Fruit fly (Drosophila melanogaster) whole organism, embryonic: Measurements from ENCODE around the gene CG6901.

Experiments used
- CG10959 ChIP-seq: fragments of 200-800 bp; sonication (Bioruptor generic); IDR thresholded peaks from 2 replicates; pipeline ENCODE4 v1.3.6; 2022; ENCODE audit warnings: missing biosample characterization, missing genetic modification characterization
- CG14050 ChIP-seq: fragments of 200-800 bp; sonication (Bioruptor generic); IDR thresholded peaks from 3 replicates; pipeline ENCODE4 v1.3.6; 2022; ENCODE audit warnings: missing biosample characterization, missing genetic modification characterization
- CG15011 ChIP-seq: fragments of 200-800 bp; sonication (Bioruptor generic); optimal IDR thresholded peaks from 3 replicates; lab custom pipeline; 2018; ENCODE audit warnings: missing biosample characterization, mild to moderate bottlenecking, missing genetic modification characterization
- CG16815 ChIP-seq: fragments of 200-800 bp; sonication (Bioruptor generic); optimal IDR thresholded peaks from 3 replicates; lab custom pipeline; 2017; ENCODE audit warnings: missing biosample characterization, mild to moderate bottlenecking, missing genetic modification characterization
- CG17186 ChIP-seq: fragments of 200-800 bp; sonication (Bioruptor generic); optimal IDR thresholded peaks from 3 replicates; lab custom pipeline; 2017; ENCODE audit warnings: missing biosample characterization, missing genetic modification reagents, missing genetic modification characterization
- CG32767 ChIP-seq: fragments of 200-800 bp; sonication (Bioruptor generic); IDR thresholded peaks from 2 replicates; pipeline ENCODE4 v1.3.6; 2022; ENCODE audit warnings: missing biosample characterization, missing genetic modification characterization
- CG33213 ChIP-seq: fragments of 200-800 bp; sonication (Bioruptor generic); optimal IDR thresholded peaks from 3 replicates; lab custom pipeline; 2016; ENCODE audit warnings: missing biosample characterization, missing genetic modification characterization
- CG3726 ChIP-seq: fragments of 200-800 bp; sonication (Bioruptor generic); IDR thresholded peaks from 3 replicates; pipeline ENCODE4, ENCODE4 v1.3.6; 2022; ENCODE audit warnings: missing biosample characterization, missing genetic modification characterization
- CG4707 ChIP-seq: fragments of 200-800 bp; sonication (Bioruptor generic); optimal IDR thresholded peaks from 2 replicates; lab custom pipeline; 2018; ENCODE audit warnings: missing biosample characterization, mild to moderate bottlenecking, missing genetic modification characterization, moderate library complexity
- CG6813 ChIP-seq: fragments of 200-800 bp; sonication (Bioruptor generic); optimal IDR thresholded peaks from 2 replicates; lab custom pipeline; 2017; ENCODE audit warnings: missing biosample characterization, missing genetic modification characterization, mild to moderate bottlenecking, moderate library complexity, missing genetic modification reagents
- CG7786 ChIP-seq: fragments of 200-800 bp; sonication (Bioruptor generic); optimal IDR thresholded peaks from 2 replicates; lab custom pipeline; 2016; ENCODE audit warnings: missing biosample characterization, missing genetic modification characterization
- CG7839 ChIP-seq: fragments of 200-800 bp; sonication (Bioruptor generic); optimal IDR thresholded peaks from 3 replicates; lab custom pipeline; 2018; ENCODE audit warnings: missing biosample characterization, mild to moderate bottlenecking, missing genetic modification characterization, moderate library complexity
- CG7987 ChIP-seq: fragments of 200-800 bp; sonication (Bioruptor generic); optimal IDR thresholded peaks from 2 replicates; lab custom pipeline; 2018; ENCODE audit warnings: missing biosample characterization, mild to moderate bottlenecking, missing genetic modification characterization, moderate library complexity
- CG8281 ChIP-seq: fragments of 200-800 bp; sonication (Bioruptor generic); optimal IDR thresholded peaks from 2 replicates; lab custom pipeline; 2018; ENCODE audit warnings: missing biosample characterization, mild to moderate bottlenecking, missing genetic modification characterization, moderate library complexity
- CG9727 ChIP-seq: fragments of 200-800 bp; sonication (Bioruptor generic); optimal IDR thresholded peaks from 3 replicates; lab custom pipeline; 2017; ENCODE audit warnings: missing biosample characterization, mild to moderate bottlenecking, missing genetic modification characterization
- D19B ChIP-seq: fragments of 200-800 bp; sonication (Bioruptor generic); optimal IDR thresholded peaks from 2 replicates; lab custom pipeline; 2017; ENCODE audit warnings: missing biosample characterization, mild to moderate bottlenecking, missing genetic modification characterization
- Dip3 ChIP-seq: fragments of 200-800 bp; sonication (Bioruptor generic); optimal IDR thresholded peaks from 3 replicates; lab custom pipeline; 2016; ENCODE audit warnings: missing biosample characterization, missing genetic modification characterization
- Doc3 ChIP-seq: fragments of 200-800 bp; sonication (Bioruptor generic); IDR thresholded peaks from 3 replicates; pipeline ENCODE4 v1.3.6; 2022; ENCODE audit warnings: missing biosample characterization, missing genetic modification characterization; ENCODE audit not compliant: partially characterized antibody
- Dp ChIP-seq: fragments of 200-800 bp; sonication (Bioruptor generic); optimal IDR thresholded peaks from 2 replicates; lab custom pipeline; 2018; ENCODE audit warnings: missing biosample characterization, mild to moderate bottlenecking, missing genetic modification characterization, moderate library complexity
- E2f2 ChIP-seq: fragments of 200-800 bp; sonication (Bioruptor generic); IDR thresholded peaks from 2 replicates; pipeline ENCODE4 v1.3.6; 2022; ENCODE audit warnings: missing biosample characterization, missing genetic modification characterization
- Gsc ChIP-seq: fragments of 200-800 bp; sonication (Bioruptor generic); IDR thresholded peaks from 2 replicates; pipeline ENCODE4 v1.3.6; 2022; ENCODE audit warnings: missing biosample characterization, missing genetic modification characterization
- HHEX ChIP-seq: fragments of 200-800 bp; sonication (Bioruptor generic); optimal IDR thresholded peaks from 3 replicates; lab custom pipeline; 2017; ENCODE audit warnings: missing biosample characterization, mild to moderate bottlenecking, missing genetic modification characterization, missing genetic modification reagents
- HLH4C ChIP-seq: fragments of 200-800 bp; sonication (Bioruptor generic); IDR thresholded peaks from 3 replicates; pipeline ENCODE4 v1.3.6; 2022; ENCODE audit warnings: missing biosample characterization, missing genetic modification characterization; ENCODE audit not compliant: partially characterized antibody
- HLHmδ ChIP-seq: fragments of 200-800 bp; sonication (Bioruptor generic); optimal IDR thresholded peaks from 2 replicates; lab custom pipeline; 2018; ENCODE audit warnings: missing biosample characterization, mild to moderate bottlenecking, missing genetic modification characterization, moderate library complexity
- Hr3 ChIP-seq: fragments of 200-800 bp; sonication (Bioruptor generic); optimal IDR thresholded peaks from 3 replicates; lab custom pipeline; 2016; ENCODE audit warnings: missing biosample characterization, missing genetic modification characterization
- Kr ChIP-seq: fragments of 200-800 bp; sonication (Bioruptor generic); optimal IDR thresholded peaks from 2 replicates; lab custom pipeline; 2017; ENCODE audit warnings: missing biosample characterization, mild to moderate bottlenecking, missing genetic modification characterization
- Meics ChIP-seq: fragments of 200-800 bp; sonication (Bioruptor generic); optimal IDR thresholded peaks from 2 replicates; lab custom pipeline; 2017; ENCODE audit warnings: missing biosample characterization, mild to moderate bottlenecking, missing genetic modification characterization
- NC2β ChIP-seq: fragments of 200-800 bp; sonication (Bioruptor generic); optimal IDR thresholded peaks from 2 replicates; lab custom pipeline; 2016; ENCODE audit warnings: missing biosample characterization, missing genetic modification characterization
- Nf-YC ChIP-seq: fragments of 200-800 bp; optimal IDR thresholded peaks from 3 replicates; lab custom pipeline; 2019; ENCODE audit warnings: missing biosample characterization, mild to moderate bottlenecking, missing genetic modification characterization, moderate library complexity
- Poxn ChIP-seq: fragments of 200-800 bp; sonication (Bioruptor generic); IDR thresholded peaks from 2 replicates; pipeline ENCODE4 v1.3.6; 2022; ENCODE audit warnings: missing biosample characterization, missing genetic modification characterization
- Rfx ChIP-seq: fragments of 200-800 bp; sonication (Bioruptor generic); IDR thresholded peaks from 2 replicates; pipeline ENCODE4 v1.3.6; 2022; ENCODE audit warnings: missing biosample characterization, missing genetic modification characterization
- cato ChIP-seq: fragments of 200-800 bp; sonication (Bioruptor generic); optimal IDR thresholded peaks from 2 replicates; lab custom pipeline; 2016; ENCODE audit warnings: missing biosample characterization, missing genetic modification characterization, borderline replicate concordance
- crp ChIP-seq, 2 experiments: fragments of 200-800 bp; sonication (Bioruptor generic); optimal IDR thresholded peaks; 2 replicates in 1 of 2; 3 replicates in 1 of 2; lab custom pipeline; 2017; ENCODE audit warnings: missing biosample characterization in 2 of 2, missing genetic modification characterization in 2 of 2, mild to moderate bottlenecking in 1 of 2, moderate library complexity in 1 of 2
- da ChIP-seq: fragments of 200-800 bp; sonication (Bioruptor generic); optimal IDR thresholded peaks from 2 replicates; lab custom pipeline; 2016; ENCODE audit warnings: missing biosample characterization, missing genetic modification characterization
- ems ChIP-seq: fragments of 200-800 bp; sonication (Bioruptor generic); optimal IDR thresholded peaks from 3 replicates; lab custom pipeline; 2016; ENCODE audit warnings: missing biosample characterization, missing genetic modification characterization
- eve ChIP-seq, 2 experiments: fragments of >200 bp; optimal IDR thresholded peaks; 2 replicates each; lab custom pipeline; 2017; ENCODE audit warnings: missing biosample characterization in 2 of 2, missing genetic modification characterization in 2 of 2
- gt ChIP-seq: fragments of 200-800 bp; sonication (Bioruptor generic); IDR thresholded peaks from 2 replicates; pipeline ENCODE4 v1.3.6; 2022; ENCODE audit warnings: missing biosample characterization, missing genetic modification characterization
- h ChIP-seq: fragments of >200 bp; optimal IDR thresholded peaks from 2 replicates; lab custom pipeline; 2017
- jigr1 ChIP-seq: fragments of 200-800 bp; sonication (Bioruptor generic); IDR thresholded peaks from 3 replicates; pipeline ENCODE4 v1.3.6; 2022; ENCODE audit warnings: missing biosample characterization, missing genetic modification characterization
- kay ChIP-seq: fragments of 200-800 bp; sonication (Bioruptor generic); optimal IDR thresholded peaks from 2 replicates; lab custom pipeline; 2016; ENCODE audit warnings: missing biosample characterization, missing genetic modification characterization
- lbe ChIP-seq: fragments of 200-800 bp; sonication (Bioruptor generic); optimal IDR thresholded peaks from 2 replicates; lab custom pipeline; 2016; ENCODE audit warnings: missing biosample characterization, mild to moderate bottlenecking, missing genetic modification characterization
- nerfin-1 ChIP-seq: fragments of 200-800 bp; sonication (Bioruptor generic); optimal IDR thresholded peaks from 3 replicates; lab custom pipeline; 2019; ENCODE audit warnings: missing biosample characterization, mild to moderate bottlenecking, missing genetic modification characterization, moderate library complexity
- oc ChIP-seq: fragments of 200-800 bp; sonication (Bioruptor generic); optimal IDR thresholded peaks from 2 replicates; lab custom pipeline; 2018; ENCODE audit warnings: missing biosample characterization, mild to moderate bottlenecking, missing genetic modification characterization, moderate library complexity
- pnt ChIP-seq: fragments of 200-800 bp; sonication (Bioruptor generic); optimal IDR thresholded peaks from 3 replicates; lab custom pipeline; 2016; ENCODE audit warnings: missing biosample characterization, missing genetic modification characterization
- sim ChIP-seq: fragments of 200-800 bp; sonication (Bioruptor generic); IDR thresholded peaks from 2 replicates; pipeline ENCODE4 v1.3.6; 2022; ENCODE audit warnings: missing biosample characterization, missing genetic modification characterization
- sima ChIP-seq: fragments of 200-800 bp; sonication (Bioruptor generic); optimal IDR thresholded peaks from 2 replicates; lab custom pipeline; 2016; ENCODE audit warnings: missing biosample characterization, missing genetic modification characterization
- stwl ChIP-seq: fragments of 200-800 bp; sonication (Bioruptor generic); optimal IDR thresholded peaks from 3 replicates; lab custom pipeline; 2018; ENCODE audit warnings: missing biosample characterization, mild to moderate bottlenecking, missing genetic modification characterization, moderate library complexity
- tgo ChIP-seq: fragments of 200-800 bp; sonication (Bioruptor generic); IDR thresholded peaks from 3 replicates; pipeline ENCODE4 v1.3.6; 2022; ENCODE audit warnings: missing biosample characterization, missing genetic modification characterization
- ttk ChIP-seq: fragments of 200-800 bp; sonication (Bioruptor generic); IDR thresholded peaks from 2 replicates; pipeline ENCODE4 v2.1.2; 2022; ENCODE audit warnings: missing biosample characterization, missing genetic modification characterization
- tx ChIP-seq: fragments of 200-800 bp; sonication (Bioruptor generic); optimal IDR thresholded peaks from 2 replicates; lab custom pipeline; 2016; ENCODE audit warnings: missing biosample characterization, missing genetic modification characterization
- vfl ChIP-seq: fragments of 200-800 bp; sonication (Bioruptor generic); optimal IDR thresholded peaks from 2 replicates; lab custom pipeline; 2016; ENCODE audit warnings: missing biosample characterization, missing genetic modification characterization

CG6901 gene

dm6 chr3R:16331809-16332343, 8.7 kb downstream of the CG6901 start (continued):
- no peak for TF ChIP-seq D19B (GFP tag; lab: Kevin White, UChicago)
- TF ChIP-seq CG15011 (GFP tag; lab: Kevin White, UChicago): peak; percentile 52
- peak; percentile 62; the same call in 1 of the 2 replicates for TF ChIP-seq Rfx (GFP tag; lab: Robert Waterston, UW)
- no peak for TF ChIP-seq Hr3 (GFP tag; lab: Kevin White, UChicago)
- peak; percentile 62 for TF ChIP-seq cato (GFP tag; lab: Kevin White, UChicago)
- peak; percentile 67 for TF ChIP-seq nerfin-1 (tag; lab: Kevin White, UChicago)
- TF ChIP-seq CG32767 (GFP tag; lab: Robert Waterston, UW): 0 out of 2 replicates have a peak, but pooled peaks have one; percentile 31
- peak; percentile 61 for TF ChIP-seq Meics (GFP tag; lab: Kevin White, UChicago)
- TF ChIP-seq CG6813: peak; percentile 86
- TF ChIP-seq h (lab: Kevin White, UChicago): no peak
- no peak for TF ChIP-seq sima (GFP tag; lab: Kevin White, UChicago)
- peak; percentile 39 for TF ChIP-seq lbe
- TF ChIP-seq Dip3: no peak
- TF ChIP-seq CG4707 (GFP tag; lab: Kevin White, UChicago): peak; percentile 74
- no peak for TF ChIP-seq ttk (GFP tag; lab: Robert Waterston, UW)
- TF ChIP-seq kay (GFP tag; lab: Kevin White, UChicago): peak; percentile 59
- TF ChIP-seq stwl: no peak
- peak; percentile 4 for TF ChIP-seq pnt (GFP tag; lab: Kevin White, UChicago)
- TF ChIP-seq Nf-YC (tag; lab: Kevin White, UChicago): no peak
- peak; percentile 22 for TF ChIP-seq CG7839 (tag; lab: Kevin White, UChicago)
- TF ChIP-seq Gsc (GFP tag; lab: Robert Waterston, UW): no peak
- no peak for TF ChIP-seq tgo (GFP tag; lab: Robert Waterston, UW)
- TF ChIP-seq HHEX (GFP tag; lab: Kevin White, UChicago): peak; percentile 58
- TF ChIP-seq sim (GFP tag; lab: Robert Waterston, UW): peak; percentile 61; the same call in 1 of the 2 replicates
- peak; percentile 73 for TF ChIP-seq CG9727 (GFP tag; lab: Kevin White, UChicago)
- TF ChIP-seq NC2β (GFP tag; lab: Kevin White, UChicago): peak; percentile 39
- no peak for TF ChIP-seq eve (GFP tag; optimal IDR thresholded peaks at IDR 0.05; lab: Kevin White, UChicago)
- TF ChIP-seq CG8281: peak; percentile 39
- no peak for TF ChIP-seq da
- TF ChIP-seq HLHmδ (GFP tag; lab: Kevin White, UChicago): peak; percentile 73
- peak; percentile 73 for TF ChIP-seq CG33213 (GFP tag; lab: Kevin White, UChicago)
- no peak for TF ChIP-seq CG10959 (GFP tag; lab: Robert Waterston, UW)
- TF ChIP-seq tx: peak; percentile 23
- peak in 1 of 2 experiments; percentile 17 for TF ChIP-seq crp (GFP tag; optimal IDR thresholded peaks at IDR 0.05; lab: Kevin White, UChicago)
- TF ChIP-seq CG7987 (GFP tag; lab: Kevin White, UChicago): peak; percentile 48
- TF ChIP-seq Kr (GFP tag; lab: Kevin White, UChicago): no peak
- no peak for TF ChIP-seq vfl
- TF ChIP-seq CG17186: peak; percentile 37
- TF ChIP-seq Doc3 (GFP tag; lab: Robert Waterston, UW): no peak
- TF ChIP-seq CG14050: no peak
- TF ChIP-seq Dp: no peak
- peak; percentile 62 for TF ChIP-seq ems (GFP tag; lab: Kevin White, UChicago)
- peak; percentile 24 for TF ChIP-seq CG16815 (GFP tag; lab: Kevin White, UChicago)
- TF ChIP-seq E2f2 (GFP tag; lab: Robert Waterston, UW): peak; percentile 58; the same call in 1 of the 2 replicates
- no peak for TF ChIP-seq gt
- peak; percentile 54 for TF ChIP-seq CG7786 (GFP tag; lab: Kevin White, UChicago)
- no peak for TF ChIP-seq jigr1
- no peak for TF ChIP-seq Poxn
- no peak for TF ChIP-seq HLH4C (GFP tag; lab: Robert Waterston, UW)
- peak; percentile 25 for TF ChIP-seq oc (tag; lab: Kevin White, UChicago)
- peak; percentile 70; the same call in 2 of the 3 replicates for TF ChIP-seq CG3726 (GFP tag; lab: Robert Waterston, UW)
